Worm (Caenorhabditis elegans): ENCODE data around the gene K10B2.4.

Gene K10B2.4

ce11 chrII:6347341-6348118 is 13.2 kb downstream of the K10B2.4 start, which contains the start of gene lgg-1:
Gene lgg-1, minus strand, starts transcription at chrII:6347719.
- TF ChIP-seq flt-1 (GFP tag; IDR thresholded peaks at IDR 0.05) (0 out of 2 replicates have a peak, but pooled peaks have one; percentile 11), klf-2 (GFP tag; conservative IDR thresholded peaks at IDR 0.05) (no peak), ref-1 (GFP tag; conservative IDR thresholded peaks at IDR 0.05) (no peak), ztf-29 (GFP tag; IDR thresholded peaks at IDR 0.05) (no peak), tab-1 (GFP tag; IDR thresholded peaks at IDR 0.05) (0 out of 2 replicates have a peak, but pooled peaks have one; percentile 13), med-1 (GFP tag; optimal IDR thresholded peaks at IDR 0.05; ENCODE audit: insufficient read depth) (no peak), cog-1 (tag; optimal IDR thresholded peaks at IDR 0.05) (no peak), T22C8.4 (GFP tag; IDR thresholded peaks at IDR 0.05) (peak; percentile 84), ztf-23 (GFP tag; IDR thresholded peaks at IDR 0.05) (no peak; the same call in 1 of the 2 replicates)

DNA sequence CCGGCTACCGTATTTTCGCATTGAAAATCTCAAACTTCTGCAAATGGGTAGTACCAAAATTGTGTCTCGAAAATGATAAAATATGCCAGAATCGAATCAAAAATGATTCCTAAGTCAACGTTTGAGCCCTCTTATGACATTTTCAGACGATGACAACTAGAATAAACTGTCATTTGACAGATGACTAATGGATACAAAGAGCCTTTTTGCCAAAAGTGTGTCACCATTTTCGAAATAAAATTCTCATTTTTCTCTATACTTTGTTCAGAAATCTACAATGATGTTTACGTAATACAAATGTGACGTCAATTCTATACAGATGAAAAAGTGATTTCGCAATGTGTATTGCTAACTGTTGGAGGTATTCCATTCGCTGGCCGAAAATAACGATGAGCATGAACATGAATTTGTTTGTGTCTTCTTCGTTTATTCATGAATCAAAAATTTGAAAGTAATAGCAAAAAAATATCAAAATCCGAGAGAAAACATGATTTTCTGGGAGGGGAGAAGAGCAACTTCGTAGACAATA is 14.1 kb downstream of the K10B2.4 start:
- TF ChIP-seq ref-1 (GFP tag; conservative IDR thresholded peaks at IDR 0.05) (no peak), T22C8.4 (GFP tag; IDR thresholded peaks at IDR 0.05) (no peak), med-1 (GFP tag; optimal IDR thresholded peaks at IDR 0.05; ENCODE audit: insufficient read depth) (no peak), flt-1 (GFP tag; IDR thresholded peaks at IDR 0.05) (no peak), klf-2 (GFP tag; conservative IDR thresholded peaks at IDR 0.05) (no peak), ztf-23 (GFP tag; IDR thresholded peaks at IDR 0.05) (no peak), cog-1 (tag; optimal IDR thresholded peaks at IDR 0.05) (no peak), ztf-29 (GFP tag; IDR thresholded peaks at IDR 0.05) (no peak), tab-1 (GFP tag; IDR thresholded peaks at IDR 0.05) (no peak)

DNA sequence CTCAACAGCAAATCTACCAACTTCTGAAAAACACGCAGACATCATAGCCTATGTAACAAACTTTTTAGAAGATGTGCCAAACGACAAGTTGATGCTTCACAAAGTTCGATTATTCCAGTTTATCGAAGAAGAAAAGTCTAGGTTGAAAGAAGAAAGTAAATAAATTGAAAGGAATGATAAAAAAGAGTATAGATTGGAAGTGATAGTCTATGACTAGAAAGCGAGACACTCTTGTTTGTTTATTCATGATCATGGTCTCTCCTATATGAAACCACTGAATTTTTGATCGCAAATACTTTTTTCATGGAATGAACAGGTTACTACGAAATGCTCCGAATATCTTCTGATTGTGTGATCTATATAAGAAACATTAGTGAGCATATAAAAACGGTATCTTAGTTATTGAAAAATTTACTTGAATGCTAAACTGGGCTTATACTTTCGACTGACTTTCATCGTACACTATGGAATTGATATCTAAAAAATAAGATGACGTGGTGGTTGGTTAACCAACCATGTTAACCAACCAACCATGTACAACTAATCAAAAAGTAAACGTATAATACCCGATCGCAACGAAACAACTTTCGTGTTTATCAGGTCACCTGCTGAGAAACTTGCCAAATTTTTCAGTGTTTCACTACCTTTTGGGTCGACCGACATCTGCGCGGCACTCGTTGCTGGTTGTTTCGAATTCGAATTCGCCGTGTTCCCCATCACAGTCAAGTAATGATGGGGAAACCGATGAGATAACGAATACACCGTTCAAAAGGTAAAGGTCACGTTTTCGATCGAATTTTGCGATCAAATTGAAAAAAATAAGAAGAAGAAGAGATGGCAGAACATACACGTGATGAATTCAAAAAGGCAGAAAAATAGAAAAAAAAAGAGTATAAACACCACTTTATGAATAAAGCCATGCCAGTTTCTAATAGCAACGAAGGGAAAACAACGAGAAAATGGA is 15.3 kb downstream of the K10B2.4 start, which contains the start of gene C32D5.8:
Gene C32D5.8 (minus strand): TSS at position 770 of the 964 bp plus-strand sequence.
- 0 out of 2 replicates have a peak, but pooled peaks have one; percentile 21 for TF ChIP-seq ztf-23 (GFP tag; IDR thresholded peaks at IDR 0.05)
- no peak for TF ChIP-seq klf-2 (GFP tag; conservative IDR thresholded peaks at IDR 0.05)

- TF ChIP-seq T22C8.4 (GFP tag; IDR thresholded peaks at IDR 0.05), result no peak
- no peak for TF ChIP-seq tab-1 (GFP tag; IDR thresholded peaks at IDR 0.05)
- TF ChIP-seq cog-1 (tag; optimal IDR thresholded peaks at IDR 0.05), result no peak
- TF ChIP-seq flt-1 (GFP tag; IDR thresholded peaks at IDR 0.05), result no peak
- TF ChIP-seq ztf-29 (GFP tag; IDR thresholded peaks at IDR 0.05), result no peak
- no peak for TF ChIP-seq klf-2 (GFP tag; conservative IDR thresholded peaks at IDR 0.05)
Observed at ce11 chrII:6344513-6344912, 16.2 kb downstream of the K10B2.4 start.

ce11 chrII:6343893-6344292 is 16.9 kb downstream of the K10B2.4 start, which contains the start of gene txt-18:
Gene txt-18, plus strand, starts transcription at chrII:6344072.
- TF ChIP-seq flt-1 (GFP tag; IDR thresholded peaks at IDR 0.05) (no peak), ztf-23 (GFP tag; IDR thresholded peaks at IDR 0.05) (no peak), cog-1 (tag; optimal IDR thresholded peaks at IDR 0.05) (no peak), ztf-29 (GFP tag; IDR thresholded peaks at IDR 0.05) (no peak), klf-2 (GFP tag; conservative IDR thresholded peaks at IDR 0.05) (no peak), med-1 (GFP tag; optimal IDR thresholded peaks at IDR 0.05; ENCODE audit: insufficient read depth) (no peak)

DNA sequence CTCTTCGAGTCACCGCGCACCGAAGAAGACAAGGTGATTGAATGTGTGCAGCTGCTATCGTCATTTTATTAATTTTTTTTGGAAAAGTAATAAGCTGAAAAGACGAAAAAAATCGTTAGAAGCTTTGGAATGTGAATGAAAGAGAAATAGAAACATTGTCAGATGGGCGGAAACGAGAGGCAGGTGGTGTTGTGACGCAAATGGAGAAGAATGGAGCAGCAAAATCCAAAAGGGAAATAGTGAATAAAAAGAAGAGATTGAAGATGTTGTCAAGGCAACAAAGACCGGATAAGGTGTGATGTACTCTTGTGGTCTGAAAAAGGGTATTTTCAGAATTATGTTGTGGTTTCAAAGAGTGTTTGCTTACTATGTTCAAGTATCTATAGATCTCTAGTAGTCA is 18.3 kb downstream of the K10B2.4 start:
- TF ChIP-seq cog-1 (tag; optimal IDR thresholded peaks at IDR 0.05), result no peak
- no peak for TF ChIP-seq ztf-23 (GFP tag; IDR thresholded peaks at IDR 0.05)
- no peak for TF ChIP-seq tab-1 (GFP tag; IDR thresholded peaks at IDR 0.05)
- no peak for TF ChIP-seq ref-1 (GFP tag; conservative IDR thresholded peaks at IDR 0.05)
- no peak for TF ChIP-seq klf-2 (GFP tag; conservative IDR thresholded peaks at IDR 0.05)
- TF ChIP-seq ztf-29 (GFP tag; IDR thresholded peaks at IDR 0.05), result no peak
- no peak for TF ChIP-seq flt-1 (GFP tag; IDR thresholded peaks at IDR 0.05)
- no peak for TF ChIP-seq med-1 (GFP tag; optimal IDR thresholded peaks at IDR 0.05; ENCODE audit: insufficient read depth)
- no peak for TF ChIP-seq T22C8.4 (GFP tag; IDR thresholded peaks at IDR 0.05)

DNA sequence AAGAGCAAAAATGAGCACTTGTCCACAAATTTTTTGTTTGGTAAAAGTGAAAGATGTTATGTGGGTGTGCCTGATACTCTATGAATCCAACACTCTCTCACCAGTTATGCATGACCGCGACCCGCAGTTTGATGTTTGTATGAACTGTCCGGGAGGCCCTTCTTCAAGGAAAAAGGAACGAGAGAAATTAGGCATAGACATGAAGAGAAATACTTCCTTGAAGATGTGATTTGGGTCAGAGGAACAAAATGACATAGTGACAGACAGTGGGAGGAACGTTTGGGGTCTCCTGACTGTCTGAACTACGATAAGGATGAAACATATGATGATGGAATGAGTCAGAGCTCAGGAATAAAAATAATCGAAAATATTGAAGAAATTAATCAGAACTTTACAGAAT is 19.7 kb downstream of the K10B2.4 start:
- no peak for TF ChIP-seq med-1 (GFP tag; optimal IDR thresholded peaks at IDR 0.05; ENCODE audit: insufficient read depth)
- TF ChIP-seq klf-2 (GFP tag; conservative IDR thresholded peaks at IDR 0.05), result no peak

DNA sequence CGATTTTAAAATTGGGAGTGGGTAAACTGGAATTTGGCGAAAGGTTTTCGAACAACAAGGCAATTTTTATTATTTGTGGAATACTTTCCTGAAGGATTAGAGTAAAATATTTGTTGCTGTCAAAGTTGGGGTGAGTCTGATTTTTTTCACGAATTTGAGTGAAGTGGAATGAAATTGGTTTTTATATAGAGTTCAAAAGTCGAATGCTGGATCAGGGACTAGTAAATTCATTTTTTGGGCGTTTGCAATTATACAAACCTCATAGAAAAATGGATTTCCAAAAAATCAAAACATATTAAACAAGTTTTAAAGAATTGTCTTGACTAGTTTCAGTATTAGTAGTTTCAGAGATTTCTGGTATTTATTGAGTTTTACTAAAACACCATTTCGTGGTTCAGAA is 20.8 kb downstream of the K10B2.4 start, which contains the start of gene C32D5.7:
Gene C32D5.7 (minus strand): TSS at position 101 of the 400 bp plus-strand sequence.
- TF ChIP-seq klf-2 (GFP tag; conservative IDR thresholded peaks at IDR 0.05) (no peak), tab-1 (GFP tag; IDR thresholded peaks at IDR 0.05) (no peak), ztf-23 (GFP tag; IDR thresholded peaks at IDR 0.05) (no peak)

- TF ChIP-seq T22C8.4 (GFP tag; IDR thresholded peaks at IDR 0.05) (no peak), ref-1 (GFP tag; conservative IDR thresholded peaks at IDR 0.05) (no peak), klf-2 (GFP tag; conservative IDR thresholded peaks at IDR 0.05) (no peak), flt-1 (GFP tag; IDR thresholded peaks at IDR 0.05) (no peak), ztf-23 (GFP tag; IDR thresholded peaks at IDR 0.05) (no peak), med-1 (GFP tag; optimal IDR thresholded peaks at IDR 0.05; ENCODE audit: insufficient read depth) (no peak), cog-1 (tag; optimal IDR thresholded peaks at IDR 0.05) (no peak), tab-1 (GFP tag; IDR thresholded peaks at IDR 0.05) (no peak), ztf-29 (GFP tag; IDR thresholded peaks at IDR 0.05) (no peak)
Observed at ce11 chrII:6339511-6339910, 21.2 kb downstream of the K10B2.4 start.

Measured in whole organism, midembryonic.